Worm (Caenorhabditis elegans) whole organism, young adult: ENCODE measurements around the gene inx-11.

Experiments
- C17E4.6 ChIP-seq: fragments of 200-800 bp; sonication (Bioruptor generic); IDR thresholded peaks from 2 replicates; pipeline ENCODE4 v1.3.6; 2022; ENCODE audit warnings: missing genetic modification reagents, missing genetic modification characterization, missing compliant biosample characterization
- rpc-1 ChIP-seq, 2 experiments: fragments of 150-350 bp in 1 of 2; sonication (generic microtip) in 1 of 2; optimal IDR thresholded peaks; 2 replicates each; lab custom pipeline; 2014 to 2018; ENCODE audit warnings: missing biosample characterization in 1 of 2, missing genetic modification characterization in 1 of 2, missing genetic modification reagents in 1 of 2, missing genotype in 1 of 2
- tbp1 ChIP-seq: fragments of 200-800 bp; sonication (Bioruptor generic); optimal IDR thresholded peaks from 2 replicates; lab custom pipeline; 2018; ENCODE audit warnings: mild to moderate bottlenecking, missing genetic modification characterization, missing compliant biosample characterization

DNA sequence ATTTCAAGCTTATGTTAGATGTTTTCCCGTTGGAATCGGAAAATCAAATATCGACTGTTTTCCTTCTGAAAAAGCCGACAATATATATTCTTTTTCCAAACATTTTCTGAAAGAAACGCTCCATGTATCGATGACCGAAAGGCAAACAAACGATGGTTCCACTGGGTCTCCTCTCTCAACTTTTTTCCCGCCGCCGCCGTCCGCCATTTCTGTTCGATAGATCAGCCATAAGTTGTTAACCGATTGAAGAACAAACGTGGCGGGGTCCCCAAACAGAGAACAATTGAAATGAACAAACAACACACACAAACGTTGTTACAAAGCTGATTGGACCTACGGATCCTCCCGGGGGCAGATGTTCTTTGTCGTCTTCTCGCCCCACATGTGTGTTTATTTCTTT, 20.4 kb upstream of the inx-11 start:
- TF ChIP-seq rpc-1 (optimal IDR thresholded peaks at IDR 0.05; lab: Kevin White, UChicago) (no peak), rpc-1 (tag; optimal IDR thresholded peaks at IDR 0.05; lab: Kevin White, UChicago) (no peak), C17E4.6 (no peak), tbp1 (no peak)
